Fruit fly (Drosophila melanogaster) whole organism, embryonic: ENCODE measurements around the gene sphe.

ENCODE experiments used
- CG10959 ChIP-seq: fragments of 200-800 bp; sonication (Bioruptor generic); IDR thresholded peaks from 2 replicates; pipeline ENCODE4 v1.3.6; 2022; ENCODE audit warnings: missing biosample characterization, missing genetic modification characterization
- CG17186 ChIP-seq: fragments of 200-800 bp; sonication (Bioruptor generic); optimal IDR thresholded peaks from 3 replicates; lab custom pipeline; 2017; ENCODE audit warnings: missing biosample characterization, missing genetic modification reagents, missing genetic modification characterization
- CG33213 ChIP-seq: fragments of 200-800 bp; sonication (Bioruptor generic); optimal IDR thresholded peaks from 3 replicates; lab custom pipeline; 2016; ENCODE audit warnings: missing biosample characterization, missing genetic modification characterization
- CG6175 ChIP-seq: fragments of 200-800 bp; sonication (Bioruptor generic); IDR thresholded peaks from 3 replicates; pipeline ENCODE4 v1.3.6; 2022; ENCODE audit warnings: missing biosample characterization, missing genetic modification characterization
- NK7.1 ChIP-seq: fragments of 200-800 bp; sonication (Bioruptor generic); optimal IDR thresholded peaks from 3 replicates; lab custom pipeline; 2016; ENCODE audit warnings: missing biosample characterization, missing genetic modification characterization
- TFAM ChIP-seq: fragments of 200-800 bp; sonication (Bioruptor generic); optimal IDR thresholded peaks from 2 replicates; lab custom pipeline; 2017; ENCODE audit warnings: missing biosample characterization, missing genetic modification characterization, inconsistent platforms
- ash1 ChIP-seq: fragments of 200-800 bp; sonication (Bioruptor generic); optimal IDR thresholded peaks from 2 replicates; lab custom pipeline; 2018; ENCODE audit warnings: missing biosample characterization, mild to moderate bottlenecking, missing genetic modification characterization
- cato ChIP-seq: fragments of 200-800 bp; sonication (Bioruptor generic); optimal IDR thresholded peaks from 2 replicates; lab custom pipeline; 2016; ENCODE audit warnings: missing biosample characterization, missing genetic modification characterization, borderline replicate concordance
- hbn ChIP-seq: fragments of 200-800 bp; sonication (Bioruptor generic); IDR thresholded peaks from 2 replicates; pipeline ENCODE4 v1.3.6; 2022; ENCODE audit warnings: missing biosample characterization, missing genetic modification characterization; ENCODE audit not compliant: partially characterized antibody
- kay ChIP-seq: fragments of 200-800 bp; sonication (Bioruptor generic); optimal IDR thresholded peaks from 2 replicates; lab custom pipeline; 2016; ENCODE audit warnings: missing biosample characterization, missing genetic modification characterization
- sd ChIP-seq: fragments of 200-800 bp; sonication (Bioruptor generic); optimal IDR thresholded peaks from 3 replicates; lab custom pipeline; 2018; ENCODE audit warnings: missing biosample characterization, mild to moderate bottlenecking, missing genetic modification characterization, moderate library complexity

- TF ChIP-seq kay (GFP tag; lab: Kevin White, UChicago) (no peak), CG17186 (GFP tag; lab: Kevin White, UChicago) (no peak), TFAM (no peak), CG6175 (GFP tag; lab: Robert Waterston, UW) (no peak), sd (tag; lab: Kevin White, UChicago) (no peak), CG33213 (GFP tag; lab: Kevin White, UChicago) (no peak), ash1 (GFP tag; lab: Kevin White, UChicago) (no peak), CG10959 (GFP tag; lab: Robert Waterston, UW) (no peak), hbn (GFP tag; lab: Robert Waterston, UW) (no peak), NK7.1 (GFP tag; lab: Kevin White, UChicago) (no peak), cato (GFP tag; lab: Kevin White, UChicago) (no peak)
Observed at dm6 chrX:16742547-16742946, 40.8 kb upstream of the sphe start, which contains the start of gene Twdlalpha.
